Fruit fly (Drosophila melanogaster): Measurements from ENCODE around the gene CG44303.

CG44303 gene

DNA sequence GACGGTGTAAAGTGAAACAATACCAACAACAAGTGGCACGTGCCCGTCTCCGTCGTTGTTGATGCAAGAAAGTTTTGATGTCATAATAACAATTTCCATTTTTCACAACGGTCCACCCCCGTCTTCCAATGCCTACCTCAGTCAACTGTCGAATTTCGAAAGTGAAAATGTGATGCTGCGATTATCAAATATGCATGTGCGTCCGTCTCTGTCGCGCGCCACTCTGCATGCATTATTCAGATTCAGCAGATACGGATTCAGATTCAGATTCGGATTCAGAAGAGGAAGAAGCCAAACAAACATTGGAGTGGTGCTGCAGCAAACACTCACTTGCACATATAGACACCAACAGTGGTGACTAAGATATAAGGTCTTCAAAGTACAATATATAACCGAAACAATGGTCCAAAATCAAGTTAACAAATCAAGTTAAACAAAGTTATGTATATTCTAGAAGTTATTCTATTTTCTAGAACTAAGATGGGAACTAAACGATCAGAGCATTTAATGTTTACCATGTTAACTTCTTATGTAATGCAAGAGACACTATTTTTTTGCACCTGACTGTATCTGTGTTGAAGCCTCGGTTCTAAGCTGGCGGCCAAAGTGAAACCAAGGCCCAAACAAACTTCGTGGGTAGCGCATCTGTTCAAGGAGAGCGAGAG is 44.5 kb downstream of the CG44303 start (continued):
- TF ChIP-seq Smox (GFP tag; optimal IDR thresholded peaks at IDR 0.05) (peak; percentile 54), CG10631 (GFP tag; optimal IDR thresholded peaks at IDR 0.05) (peak; percentile 61), CG15336 (GFP tag; IDR thresholded peaks at IDR 0.05) (peak; percentile 81), vri (GFP tag; optimal IDR thresholded peaks at IDR 0.05) (peak; percentile 29), fkh (GFP tag; optimal IDR thresholded peaks at IDR 0.05) (no peak), Gug (GFP tag; IDR thresholded peaks at IDR 0.05) (0 out of 2 replicates have a peak, but pooled peaks have one; percentile 39), CG16779 (tag; optimal IDR thresholded peaks at IDR 0.05) (no peak), CG6276 (GFP tag; optimal IDR thresholded peaks at IDR 0.05) (peak; percentile 34), Met (GFP tag; optimal IDR thresholded peaks at IDR 0.05) (peak; percentile 61), CG9139 (GFP tag; optimal IDR thresholded peaks at IDR 0.05) (no peak), CG7368 (GFP tag; optimal IDR thresholded peaks at IDR 0.05) (peak; percentile 48), CG8119 (GFP tag; IDR thresholded peaks at IDR 0.05) (peak; percentile 77), Sox14 (GFP tag; optimal IDR thresholded peaks at IDR 0.05) (peak; percentile 50), CG8632 (GFP tag; optimal IDR thresholded peaks at IDR 0.05) (peak; percentile 26), dac (GFP tag; optimal IDR thresholded peaks at IDR 0.05) (no peak), svp (GFP tag) (peak; percentile 84), Ets96B (tag; optimal IDR thresholded peaks at IDR 0.05) (peak; percentile 57), CG6792 (GFP tag; optimal IDR thresholded peaks at IDR 0.05) (peak; percentile 55)

DNA sequence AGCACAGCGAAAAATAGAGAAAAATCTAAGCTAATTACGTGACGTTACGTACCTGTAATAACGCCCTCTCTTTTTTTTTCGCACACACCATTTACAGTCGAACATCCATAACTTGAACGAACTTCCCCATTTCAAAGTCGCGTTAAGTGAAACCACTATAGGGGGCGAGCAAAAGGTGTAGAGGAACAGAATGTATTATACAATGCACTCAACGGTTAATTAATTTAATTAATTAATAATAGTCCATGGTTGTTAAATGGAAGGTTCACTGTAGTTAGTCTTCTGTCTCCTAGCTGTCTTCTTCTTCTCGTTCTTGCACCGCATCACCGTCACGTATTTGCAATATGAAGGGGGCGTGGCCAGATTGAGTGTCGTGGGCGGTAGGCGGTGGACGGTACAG is 45.6 kb downstream of the CG44303 start:
- TF ChIP-seq CG3032 (tag; optimal IDR thresholded peaks at IDR 0.05) (peak; percentile 11), fd59A (GFP tag; optimal IDR thresholded peaks at IDR 0.05) (no peak), CG4318 (GFP tag; optimal IDR thresholded peaks at IDR 0.05) (peak; percentile 38), Ets96B (tag; optimal IDR thresholded peaks at IDR 0.05) (no peak), CG10631 (GFP tag; optimal IDR thresholded peaks at IDR 0.05) (peak; percentile 19), CG6276 (GFP tag; optimal IDR thresholded peaks at IDR 0.05) (peak; percentile 29), vri (GFP tag; optimal IDR thresholded peaks at IDR 0.05) (no peak), CG1621 (tag; optimal IDR thresholded peaks at IDR 0.05) (no peak), CG34406 (GFP tag; optimal IDR thresholded peaks at IDR 0.05) (no peak), CG16779 (tag; optimal IDR thresholded peaks at IDR 0.05) (no peak), CG6792 (GFP tag; optimal IDR thresholded peaks at IDR 0.05) (peak; percentile 10), CG11902 (GFP tag; optimal IDR thresholded peaks at IDR 0.05) (no peak), CG6163 (GFP tag; IDR thresholded peaks at IDR 0.05) (peak; percentile 79), CG7368 (GFP tag; optimal IDR thresholded peaks at IDR 0.05) (peak; percentile 5), spab (GFP tag; optimal IDR thresholded peaks at IDR 0.05) (no peak), salr (GFP tag; optimal IDR thresholded peaks at IDR 0.05) (peak in 1 of 2 experiments; percentile 29), CG8119 (GFP tag; IDR thresholded peaks at IDR 0.05) (peak; percentile 53; the same call in 1 of the 3 replicates), pdm3 (GFP tag; optimal IDR thresholded peaks at IDR 0.05) (peak; percentile 48), CG6854 (GFP tag; optimal IDR thresholded peaks at IDR 0.05) (no peak), Smox (GFP tag; optimal IDR thresholded peaks at IDR 0.05) (no peak), lz (GFP tag; optimal IDR thresholded peaks at IDR 0.05) (peak; percentile 44), fd85E (GFP tag; optimal IDR thresholded peaks at IDR 0.05) (no peak), CG11294 (GFP tag; IDR thresholded peaks at IDR 0.05) (peak; percentile 24; the same call in 1 of the 2 replicates), Blimp-1 (GFP tag; optimal IDR thresholded peaks at IDR 0.05) (no peak), CG8319 (GFP tag; optimal IDR thresholded peaks at IDR 0.05) (no peak), net (GFP tag; optimal IDR thresholded peaks at IDR 0.05) (no peak), CG8632 (GFP tag; optimal IDR thresholded peaks at IDR 0.05) (no peak), cyc (GFP tag; optimal IDR thresholded peaks at IDR 0.05) (no peak), eg (GFP tag; IDR thresholded peaks at IDR 0.05) (peak; percentile 72; the same call in 2 of the 3 replicates), Lpt (GFP tag; optimal IDR thresholded peaks at IDR 0.05) (no peak), esn (GFP tag; optimal IDR thresholded peaks at IDR 0.05) (peak; percentile 18), dac (GFP tag; optimal IDR thresholded peaks at IDR 0.05) (peak; percentile 11), Gug (GFP tag; IDR thresholded peaks at IDR 0.05) (peak; percentile 13; the same call in 1 of the 2 replicates), CG3919 (GFP tag; optimal IDR thresholded peaks at IDR 0.05) (peak; percentile 42), Hr39 (GFP tag; optimal IDR thresholded peaks at IDR 0.05) (peak; percentile 16), Eip78C (GFP tag) (peak; percentile 72), CG32006 (GFP tag; optimal IDR thresholded peaks at IDR 0.05) (peak; percentile 51), Met (GFP tag; optimal IDR thresholded peaks at IDR 0.05) (peak; percentile 26), CG11762 (GFP tag; optimal IDR thresholded peaks at IDR 0.05; ENCODE audit: insufficient read depth) (no peak), topi (GFP tag; optimal IDR thresholded peaks at IDR 0.05) (peak; percentile 6), Hr4 (GFP tag; optimal IDR thresholded peaks at IDR 0.05) (peak; percentile 72), Sox14 (GFP tag; optimal IDR thresholded peaks at IDR 0.05) (no peak), OdsH (GFP tag; optimal IDR thresholded peaks at IDR 0.05) (peak; percentile 41)

All from whole organism, prepupa.